Worm (Caenorhabditis elegans) whole organism, L3 larva: Measurements from ENCODE around the gene F45F2.9.

Experiments
- nhr-28 ChIP-seq: fragments of 150-350 bp; optimal IDR thresholded peaks from 2 replicates; lab custom pipeline; 2014; ENCODE audit warnings: missing biosample characterization, missing genetic modification characterization
- zag-1 ChIP-seq: fragments of 150-350 bp; optimal IDR thresholded peaks from 2 replicates; lab custom pipeline; 2014; ENCODE audit warnings: missing biosample characterization, missing genetic modification characterization

ce11 chrV:8536213-8536612 lies 23.0 kb upstream of the F45F2.9 start, which contains the start of gene his-39:
- no peak for TF ChIP-seq zag-1
- TF ChIP-seq nhr-28 (tag; lab: Kevin White, UChicago): no peak
